Worm (Caenorhabditis elegans) whole organism, midembryonic: ENCODE results near the gene K12B6.4.

ENCODE experiments used
- flt-1 ChIP-seq: fragments of 200-800 bp; sonication (Bioruptor generic); IDR thresholded peaks from 2 replicates; pipeline ENCODE4 v1.3.6; 2022; ENCODE audit warnings: missing genetic modification characterization, missing compliant biosample characterization
- ref-1 ChIP-seq: fragments of 200-800 bp; sonication (Bioruptor generic); conservative IDR thresholded peaks from 2 replicates; pipeline ENCODE4 v1.3.6; 2022; ENCODE audit warnings: missing genetic modification reagents, missing genetic modification characterization, missing compliant biosample characterization

- TF ChIP-seq ref-1 (GFP tag; lab: Robert Waterston, UW) (no peak), flt-1 (GFP tag; lab: Robert Waterston, UW) (no peak)
Measured at ce11 chrV:6232886-6233285, 48.2 kb downstream of the K12B6.4 start.
